Worm (Caenorhabditis elegans): ENCODE measurements around the gene F09G2.8.

- TF ChIP-seq ahr-1 (tag; optimal IDR thresholded peaks at IDR 0.05) (no peak), hlh-15 (tag; optimal IDR thresholded peaks at IDR 0.05) (no peak), pqm-1 (tag; optimal IDR thresholded peaks at IDR 0.05) (no peak), T23F11.4 (GFP tag; optimal IDR thresholded peaks at IDR 0.05) (no peak), tbx-2 (tag; optimal IDR thresholded peaks at IDR 0.05) (no peak), pag-3 (tag; optimal IDR thresholded peaks at IDR 0.05; ENCODE audit: borderline replicate concordance) (no peak), pax-1 (tag; optimal IDR thresholded peaks at IDR 0.05) (no peak), pat-9 (tag; optimal IDR thresholded peaks at IDR 0.05) (no peak), ama-1 (optimal IDR thresholded peaks at IDR 0.05) (no peak), rnt-1 (tag; optimal IDR thresholded peaks at IDR 0.05) (no peak), lin-11 (tag; optimal IDR thresholded peaks at IDR 0.05) (no peak)
Measured at ce11 chrV:7194818-7195217, 1.4 kb upstream of the F09G2.8 start.
